Worm (Caenorhabditis elegans) whole organism, L1 larva: ENCODE results near the gene hint-3.

ENCODE experiments used
- dsc-1 ChIP-seq: sonication (generic microtip); optimal IDR thresholded peaks from 2 replicates; lab custom pipeline; 2016; ENCODE audit warnings: mild to moderate bottlenecking, missing genetic modification characterization, missing compliant biosample characterization
- egl-27 ChIP-seq, 2 experiments: fragments of 150-350 bp in 1 of 2; sonication (generic microtip); optimal IDR thresholded peaks; 3 replicates each; lab custom pipeline; 2017 to 2018; ENCODE audit warnings: missing biosample characterization in 2 of 2, missing genetic modification characterization in 2 of 2, missing genetic modification reagents in 2 of 2
- lin-13 ChIP-seq: fragments of 150-350 bp; optimal IDR thresholded peaks from 2 replicates; lab custom pipeline; 2014; ENCODE audit warnings: missing biosample characterization, missing genetic modification reagents, missing genetic modification characterization
- rnt-1 ChIP-seq: sonication (generic microtip); optimal IDR thresholded peaks from 2 replicates; lab custom pipeline; 2016; ENCODE audit warnings: mild to moderate bottlenecking, missing genetic modification characterization, moderate library complexity, missing compliant biosample characterization
- snu-23 ChIP-seq: sonication (generic microtip); optimal IDR thresholded peaks from 2 replicates; lab custom pipeline; 2016; ENCODE audit warnings: missing genetic modification characterization, missing compliant biosample characterization
- sox-4 ChIP-seq: sonication (generic microtip); optimal IDR thresholded peaks from 2 replicates; lab custom pipeline; 2016; ENCODE audit warnings: missing genetic modification characterization, missing compliant biosample characterization
- unc-86 ChIP-seq: sonication (generic microtip); optimal IDR thresholded peaks from 2 replicates; lab custom pipeline; 2016; ENCODE audit warnings: missing genetic modification characterization, missing compliant biosample characterization
- ztf-4 ChIP-seq: fragments of 150-350 bp; optimal IDR thresholded peaks from 2 replicates; lab custom pipeline; 2014; ENCODE audit warnings: missing biosample characterization, missing genetic modification characterization

- peak; percentile 63 for TF ChIP-seq rnt-1 (tag; lab: Kevin White, UChicago)
- no peak for TF ChIP-seq egl-27 (tag; optimal IDR thresholded peaks at IDR 0.05; lab: Kevin White, UChicago)
- peak; percentile 58 for TF ChIP-seq unc-86 (tag; lab: Kevin White, UChicago)
- peak; percentile 9 for TF ChIP-seq lin-13
- no peak for TF ChIP-seq sox-4
- TF ChIP-seq dsc-1 (tag; lab: Kevin White, UChicago): peak; percentile 44
- no peak for TF ChIP-seq ztf-4 (tag; lab: Kevin White, UChicago)
- peak; percentile 74 for TF ChIP-seq snu-23 (GFP tag; lab: Kevin White, UChicago)
Observed at ce11 chrV:7734909-7735308, 25.4 kb upstream of the hint-3 start, which contains the start of gene clic-1.
